Fruit fly (Drosophila melanogaster) whole organism, embryonic: ENCODE data around the gene grsm.

Experiments used
- Asciz ChIP-seq: fragments of 200-800 bp; sonication (Bioruptor generic); optimal IDR thresholded peaks from 2 replicates; lab custom pipeline; 2017; ENCODE audit warnings: missing biosample characterization, mild to moderate bottlenecking, missing genetic modification characterization, missing genetic modification reagents
- CG10274 ChIP-seq: fragments of 200-800 bp; sonication (Bioruptor generic); optimal IDR thresholded peaks from 3 replicates; lab custom pipeline; 2017; ENCODE audit warnings: missing biosample characterization, mild to moderate bottlenecking, missing genetic modification characterization
- CG10321 ChIP-seq: fragments of 200-800 bp; sonication (Bioruptor generic); IDR thresholded peaks from 2 replicates; pipeline ENCODE4 v1.3.6; 2022; ENCODE audit warnings: missing biosample characterization, missing genetic modification characterization
- CG12071 ChIP-seq: fragments of 200-800 bp; sonication (Bioruptor generic); optimal IDR thresholded peaks from 3 replicates; lab custom pipeline; 2018; ENCODE audit warnings: missing biosample characterization, mild to moderate bottlenecking, missing genetic modification characterization
- CG12155 ChIP-seq: fragments of 200-800 bp; sonication (Bioruptor generic); optimal IDR thresholded peaks from 3 replicates; lab custom pipeline; 2016; ENCODE audit warnings: missing biosample characterization, missing genetic modification characterization
- CG12236 ChIP-seq: fragments of 200-800 bp; sonication (Bioruptor generic); optimal IDR thresholded peaks from 2 replicates; lab custom pipeline; 2016; ENCODE audit warnings: missing biosample characterization, missing genetic modification characterization
- CG1233 ChIP-seq: fragments of 200-800 bp; sonication (Bioruptor generic); optimal IDR thresholded peaks from 4 replicates; lab custom pipeline; 2018; ENCODE audit warnings: missing biosample characterization, mild to moderate bottlenecking, missing genetic modification characterization
- CG13287 ChIP-seq: fragments of 200-800 bp; sonication (Bioruptor generic); IDR thresholded peaks from 2 replicates; pipeline ENCODE4 v1.3.6; 2022; ENCODE audit warnings: missing biosample characterization, missing genetic modification characterization; ENCODE audit not compliant: partially characterized antibody
- CG16813 ChIP-seq: fragments of 200-800 bp; sonication (Bioruptor generic); IDR thresholded peaks from 3 replicates; pipeline ENCODE4 v1.3.6; 2022; ENCODE audit warnings: missing biosample characterization, missing genetic modification characterization; ENCODE audit not compliant: partially characterized antibody
- CG18011 ChIP-seq: fragments of 200-800 bp; sonication (Bioruptor generic); optimal IDR thresholded peaks from 2 replicates; lab custom pipeline; 2017; ENCODE audit warnings: missing biosample characterization, missing genetic modification characterization, mild to moderate bottlenecking, moderate library complexity, missing genotype
- CG34376 ChIP-seq: fragments of 200-800 bp; sonication (Bioruptor generic); optimal IDR thresholded peaks from 2 replicates; lab custom pipeline; 2018; ENCODE audit warnings: missing biosample characterization, mild to moderate bottlenecking, missing genetic modification characterization
- CG4854 ChIP-seq: fragments of 200-800 bp; sonication (Bioruptor generic); optimal IDR thresholded peaks from 2 replicates; lab custom pipeline; 2016; ENCODE audit warnings: missing biosample characterization, missing genetic modification characterization, inconsistent platforms
- CG7963 ChIP-seq: fragments of 200-800 bp; sonication (Bioruptor generic); IDR thresholded peaks from 3 replicates; pipeline ENCODE4 v1.3.6; 2022; ENCODE audit warnings: missing biosample characterization, missing genetic modification characterization; ENCODE audit not compliant: partially characterized antibody
- CG8924 ChIP-seq: fragments of 200-800 bp; optimal IDR thresholded peaks from 3 replicates; lab custom pipeline; 2019; ENCODE audit warnings: missing biosample characterization, mild to moderate bottlenecking, missing genetic modification characterization, moderate library complexity
- CG9609 ChIP-seq: fragments of 200-800 bp; sonication (Bioruptor generic); optimal IDR thresholded peaks from 3 replicates; lab custom pipeline; 2016; ENCODE audit warnings: missing biosample characterization, missing genetic modification characterization
- Camta ChIP-seq: fragments of 200-800 bp; sonication (Bioruptor generic); optimal IDR thresholded peaks from 2 replicates; lab custom pipeline; 2016; ENCODE audit warnings: missing biosample characterization, missing genetic modification characterization
- D19B ChIP-seq: fragments of 200-800 bp; sonication (Bioruptor generic); optimal IDR thresholded peaks from 2 replicates; lab custom pipeline; 2017; ENCODE audit warnings: missing biosample characterization, mild to moderate bottlenecking, missing genetic modification characterization
- Elba2 ChIP-seq: fragments of 200-800 bp; sonication (Bioruptor generic); optimal IDR thresholded peaks from 3 replicates; lab custom pipeline; 2016; ENCODE audit warnings: missing biosample characterization, missing genetic modification characterization
- Gug ChIP-seq: fragments of 200-800 bp; sonication (Bioruptor generic); IDR thresholded peaks from 4 replicates; pipeline ENCODE4 v1.3.6; 2022; ENCODE audit warnings: missing biosample characterization, missing genetic modification characterization
- H2.0 ChIP-seq: fragments of 200-800 bp; sonication (Bioruptor generic); IDR thresholded peaks from 2 replicates; pipeline ENCODE4 v1.3.6; 2022; ENCODE audit warnings: missing biosample characterization, missing genetic modification characterization
- Hr3 ChIP-seq: fragments of 200-800 bp; sonication (Bioruptor generic); optimal IDR thresholded peaks from 3 replicates; lab custom pipeline; 2016; ENCODE audit warnings: missing biosample characterization, missing genetic modification characterization
- Kr ChIP-seq: fragments of 200-800 bp; sonication (Bioruptor generic); optimal IDR thresholded peaks from 2 replicates; lab custom pipeline; 2017; ENCODE audit warnings: missing biosample characterization, mild to moderate bottlenecking, missing genetic modification characterization
- Lhr ChIP-seq: fragments of 200-800 bp; sonication (Bioruptor generic); optimal IDR thresholded peaks from 3 replicates; lab custom pipeline; 2017; ENCODE audit warnings: mild to moderate bottlenecking, missing biosample characterization, missing genetic modification reagents, missing genetic modification characterization
- MBD-R2 ChIP-seq: fragments of 200-800 bp; sonication (Bioruptor generic); IDR thresholded peaks from 2 replicates; pipeline ENCODE4 v1.3.6; 2022; ENCODE audit warnings: missing biosample characterization, missing genetic modification characterization
- Mad ChIP-seq: fragments of 200-800 bp; sonication (Bioruptor generic); optimal IDR thresholded peaks from 2 replicates; lab custom pipeline; 2016; ENCODE audit warnings: missing biosample characterization, missing genetic modification characterization
- Mes4 ChIP-seq: fragments of 200-800 bp; sonication (Bioruptor generic); optimal IDR thresholded peaks from 2 replicates; lab custom pipeline; 2016; ENCODE audit warnings: missing biosample characterization, missing genetic modification characterization
- NC2α ChIP-seq: fragments of 200-800 bp; sonication (Bioruptor generic); optimal IDR thresholded peaks from 2 replicates; lab custom pipeline; 2016; ENCODE audit warnings: missing biosample characterization, missing genetic modification characterization
- Xbp1 ChIP-seq: fragments of 200-800 bp; sonication (Bioruptor generic); optimal IDR thresholded peaks from 3 replicates; lab custom pipeline; 2016; ENCODE audit warnings: missing biosample characterization, mild to moderate bottlenecking, missing genetic modification characterization
- ase ChIP-seq: fragments of 200-800 bp; sonication (Bioruptor generic); IDR thresholded peaks from 3 replicates; pipeline ENCODE4 v1.3.6; 2022; ENCODE audit warnings: missing biosample characterization, missing genetic modification characterization
- corto ChIP-seq: fragments of 200-800 bp; sonication (Bioruptor generic); optimal IDR thresholded peaks from 2 replicates; lab custom pipeline; 2016; ENCODE audit warnings: missing biosample characterization, mild to moderate bottlenecking, missing genetic modification characterization, moderate library complexity
- crp ChIP-seq, 2 experiments: fragments of 200-800 bp; sonication (Bioruptor generic); optimal IDR thresholded peaks; 2 replicates in 1 of 2; 3 replicates in 1 of 2; lab custom pipeline; 2017; ENCODE audit warnings: missing biosample characterization in 2 of 2, missing genetic modification characterization in 2 of 2, mild to moderate bottlenecking in 1 of 2, moderate library complexity in 1 of 2
- cwo ChIP-seq: fragments of 200-800 bp; sonication (Bioruptor generic); optimal IDR thresholded peaks from 3 replicates; lab custom pipeline; 2017; ENCODE audit warnings: missing biosample characterization, missing genetic modification characterization, mild to moderate bottlenecking, moderate library complexity, missing genetic modification reagents
- danr ChIP-seq: fragments of 200-800 bp; sonication (Bioruptor generic); IDR thresholded peaks from 2 replicates; pipeline ENCODE4 v1.3.6; 2022; ENCODE audit warnings: missing biosample characterization, missing genetic modification characterization
- eyg ChIP-seq: fragments of 200-800 bp; sonication (Bioruptor generic); optimal IDR thresholded peaks from 3 replicates; lab custom pipeline; 2016; ENCODE audit warnings: missing biosample characterization, missing genetic modification characterization
- ftz-f1 ChIP-seq: fragments of 200-800 bp; sonication (Bioruptor generic); optimal IDR thresholded peaks from 2 replicates; lab custom pipeline; 2016; ENCODE audit warnings: missing biosample characterization, missing genetic modification characterization
- klu ChIP-seq: fragments of 200-800 bp; sonication (Bioruptor generic); IDR thresholded peaks from 2 replicates; pipeline ENCODE4 v1.3.6; 2022; ENCODE audit warnings: missing biosample characterization, missing genetic modification characterization
- lbe ChIP-seq: fragments of 200-800 bp; sonication (Bioruptor generic); optimal IDR thresholded peaks from 2 replicates; lab custom pipeline; 2016; ENCODE audit warnings: missing biosample characterization, mild to moderate bottlenecking, missing genetic modification characterization
- luna ChIP-seq: fragments of 200-800 bp; sonication (Bioruptor generic); optimal IDR thresholded peaks from 2 replicates; lab custom pipeline; 2016; ENCODE audit warnings: missing biosample characterization, missing genetic modification characterization
- nerfin-2 ChIP-seq: fragments of 200-800 bp; sonication (Bioruptor generic); IDR thresholded peaks from 2 replicates; pipeline ENCODE4 v1.3.6; 2022; ENCODE audit warnings: missing biosample characterization, missing genetic modification characterization; ENCODE audit not compliant: partially characterized antibody
- otp ChIP-seq: fragments of 200-800 bp; sonication (Bioruptor generic); IDR thresholded peaks from 3 replicates; pipeline ENCODE4, ENCODE4 v1.3.6; 2022; ENCODE audit warnings: missing biosample characterization, missing genetic modification characterization
- pfk ChIP-seq: fragments of 200-800 bp; sonication (Bioruptor generic); optimal IDR thresholded peaks from 2 replicates; lab custom pipeline; 2018; ENCODE audit warnings: missing biosample characterization, mild to moderate bottlenecking, missing genetic modification characterization, moderate library complexity
- pita ChIP-seq: fragments of 200-800 bp; sonication (Bioruptor generic); optimal IDR thresholded peaks from 2 replicates; lab custom pipeline; 2017; ENCODE audit warnings: missing biosample characterization, mild to moderate bottlenecking, missing genetic modification characterization
- rib ChIP-seq: fragments of 200-800 bp; sonication (Bioruptor generic); IDR thresholded peaks from 2 replicates; pipeline ENCODE4 v1.3.6; 2022; ENCODE audit warnings: missing biosample characterization, missing genetic modification characterization
- sd ChIP-seq: fragments of 200-800 bp; sonication (Bioruptor generic); optimal IDR thresholded peaks from 3 replicates; lab custom pipeline; 2018; ENCODE audit warnings: missing biosample characterization, mild to moderate bottlenecking, missing genetic modification characterization, moderate library complexity
- sima ChIP-seq: fragments of 200-800 bp; sonication (Bioruptor generic); optimal IDR thresholded peaks from 2 replicates; lab custom pipeline; 2016; ENCODE audit warnings: missing biosample characterization, missing genetic modification characterization
- sqz ChIP-seq: fragments of 200-800 bp; sonication (Bioruptor generic); optimal IDR thresholded peaks from 3 replicates; lab custom pipeline; 2018; ENCODE audit warnings: missing biosample characterization, mild to moderate bottlenecking, missing genetic modification characterization
- tio ChIP-seq: fragments of 200-800 bp; sonication (Bioruptor generic); optimal IDR thresholded peaks from 2 replicates; lab custom pipeline; 2017; ENCODE audit warnings: missing biosample characterization, missing genetic modification characterization, inconsistent platforms
- ttk ChIP-seq: fragments of 200-800 bp; sonication (Bioruptor generic); IDR thresholded peaks from 2 replicates; pipeline ENCODE4 v2.1.2; 2022; ENCODE audit warnings: missing biosample characterization, missing genetic modification characterization
- wdn ChIP-seq: fragments of 200-800 bp; sonication (Bioruptor generic); IDR thresholded peaks from 2 replicates; pipeline ENCODE4 v1.3.6; 2022; ENCODE audit warnings: missing biosample characterization, missing genetic modification characterization
- zen2 ChIP-seq: fragments of 200-800 bp; sonication (Bioruptor generic); IDR thresholded peaks from 3 replicates; pipeline ENCODE4 v1.3.6; 2022; ENCODE audit warnings: missing biosample characterization, missing genetic modification characterization; ENCODE audit not compliant: partially characterized antibody
- zf30C ChIP-seq: fragments of 200-800 bp; sonication (Bioruptor generic); optimal IDR thresholded peaks from 3 replicates; lab custom pipeline; 2018; ENCODE audit warnings: missing biosample characterization, mild to moderate bottlenecking, missing genetic modification characterization

The grsm gene

DNA sequence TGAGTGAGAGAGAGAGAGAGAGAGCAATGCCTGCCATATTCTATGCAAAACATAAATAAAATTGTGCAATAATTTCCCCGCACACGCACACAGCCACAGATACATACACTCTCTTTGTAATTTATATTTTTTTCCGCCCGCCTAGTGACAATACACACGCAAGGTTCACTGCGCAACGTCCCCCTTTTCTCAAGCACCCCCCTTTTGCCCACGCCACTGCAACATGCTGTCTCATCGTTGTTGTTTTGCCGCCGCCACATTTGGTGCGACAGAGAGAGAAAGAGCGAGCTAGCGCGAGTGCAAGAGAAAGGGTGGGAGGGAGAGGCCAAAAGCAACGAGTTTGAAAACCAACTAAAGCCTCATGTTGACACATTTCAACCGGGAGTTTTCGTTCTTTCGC, 44.8 kb upstream of the grsm start (continued):
- TF ChIP-seq CG12155: peak; percentile 94
- peak; percentile 65 for TF ChIP-seq CG8924 (tag; lab: Kevin White, UChicago)
- peak; percentile 61; the same call in 1 of the 2 replicates for TF ChIP-seq ttk
- peak; percentile 48 for TF ChIP-seq ftz-f1
- peak; percentile 55; the same call in 1 of the 2 replicates for TF ChIP-seq wdn (GFP tag; lab: Robert Waterston, UW)
- TF ChIP-seq Xbp1 (GFP tag; lab: Kevin White, UChicago): peak; percentile 67
- peak; percentile 50 for TF ChIP-seq Mes4 (GFP tag; lab: Kevin White, UChicago)
- TF ChIP-seq Gug: peak; percentile 65; the same call in 3 of the 4 replicates
- TF ChIP-seq ase: peak; percentile 69; the same call in 2 of the 3 replicates
- peak; percentile 75 for TF ChIP-seq CG10321
- no peak for TF ChIP-seq pita (GFP tag; lab: Kevin White, UChicago)
- no peak for TF ChIP-seq NC2α
- no peak for TF ChIP-seq zen2 (GFP tag; lab: Robert Waterston, UW)
- TF ChIP-seq CG12071 (GFP tag; lab: Kevin White, UChicago): no peak
- TF ChIP-seq CG1233 (GFP tag; lab: Kevin White, UChicago): peak; percentile 66
- peak; percentile 46 for TF ChIP-seq Hr3 (GFP tag; lab: Kevin White, UChicago)
- no peak for TF ChIP-seq Asciz (GFP tag; lab: Kevin White, UChicago)
- TF ChIP-seq sqz (GFP tag; lab: Kevin White, UChicago): peak; percentile 68
- peak; percentile 1 for TF ChIP-seq pfk (GFP tag; lab: Kevin White, UChicago)
- TF ChIP-seq Elba2: no peak
- TF ChIP-seq CG18011 (GFP tag; lab: Kevin White, UChicago): no peak
- no peak for TF ChIP-seq CG34376 (GFP tag; lab: Kevin White, UChicago)
- TF ChIP-seq cwo: peak; percentile 73
- TF ChIP-seq lbe: peak; percentile 76
- TF ChIP-seq Lhr: no peak
- TF ChIP-seq CG4854 (GFP tag; lab: Kevin White, UChicago): peak; percentile 25
- no peak for TF ChIP-seq nerfin-2
- peak; percentile 66 for TF ChIP-seq eyg (GFP tag; lab: Kevin White, UChicago)
- TF ChIP-seq tio (GFP tag; lab: Kevin White, UChicago): no peak
- TF ChIP-seq CG13287 (GFP tag; lab: Robert Waterston, UW): no peak
- TF ChIP-seq CG10274 (GFP tag; lab: Kevin White, UChicago): no peak
- TF ChIP-seq klu: peak; percentile 44; the same call in 1 of the 2 replicates
- peak; percentile 60 for TF ChIP-seq H2.0 (GFP tag; lab: Robert Waterston, UW)
- no peak for TF ChIP-seq CG16813
- no peak for TF ChIP-seq zf30C (GFP tag; lab: Kevin White, UChicago)
- peak; percentile 49 for TF ChIP-seq CG9609 (GFP tag; lab: Kevin White, UChicago)
- peak; percentile 61 for TF ChIP-seq Mad (GFP tag; lab: Kevin White, UChicago)
- no peak for TF ChIP-seq crp (GFP tag; optimal IDR thresholded peaks at IDR 0.05; lab: Kevin White, UChicago)
- no peak for TF ChIP-seq D19B (GFP tag; lab: Kevin White, UChicago)
- peak; percentile 58 for TF ChIP-seq Camta
- no peak for TF ChIP-seq CG7963 (GFP tag; lab: Robert Waterston, UW)
- TF ChIP-seq danr (GFP tag; lab: Robert Waterston, UW): no peak
- TF ChIP-seq otp (GFP tag; lab: Robert Waterston, UW): peak; percentile 66; the same call in 1 of the 3 replicates
- no peak for TF ChIP-seq CG12236 (GFP tag; lab: Kevin White, UChicago)
- peak; percentile 35; the same call in 1 of the 2 replicates for TF ChIP-seq MBD-R2 (GFP tag; lab: Robert Waterston, UW)
- TF ChIP-seq rib (GFP tag; lab: Robert Waterston, UW): peak; percentile 85
- TF ChIP-seq corto (GFP tag; lab: Kevin White, UChicago): no peak
- no peak for TF ChIP-seq Kr (GFP tag; lab: Kevin White, UChicago)
- TF ChIP-seq luna (GFP tag; lab: Kevin White, UChicago): no peak
- no peak for TF ChIP-seq sd (tag; lab: Kevin White, UChicago)
- no peak for TF ChIP-seq sima (GFP tag; lab: Kevin White, UChicago)
